Worm (Caenorhabditis elegans): ENCODE results near the gene chpf-1.

- TF ChIP-seq dao-5 (tag; optimal IDR thresholded peaks at IDR 0.05) (no peak), him-1 (tag; optimal IDR thresholded peaks at IDR 0.05) (peak; percentile 95)
Measured at ce11 chrV:10174632-10175075, 28.6 kb downstream of the chpf-1 start.
